Fruit fly (Drosophila melanogaster): Measurements from ENCODE around the gene Apc.

The Apc gene

dm6 chr3R:28830746-28831145 is 13.8 kb downstream of the Apc start (continued):
- TF ChIP-seq fd96Cb (tag; optimal IDR thresholded peaks at IDR 0.05) (no peak), Hmr (GFP tag; optimal IDR thresholded peaks at IDR 0.05) (peak; percentile 9), seq (GFP tag; IDR thresholded peaks at IDR 0.05) (no peak), CG11695 (GFP tag; IDR thresholded peaks at IDR 0.05) (no peak), Gug (GFP tag; IDR thresholded peaks at IDR 0.05) (no peak), CG4360 (GFP tag; IDR thresholded peaks at IDR 0.05) (no peak), row (GFP tag; IDR thresholded peaks at IDR 0.05) (peak; percentile 31; the same call in 1 of the 3 replicates), CG13894 (tag; optimal IDR thresholded peaks at IDR 0.05) (no peak), corto (GFP tag; optimal IDR thresholded peaks at IDR 0.05) (no peak), CG12942 (GFP tag; optimal IDR thresholded peaks at IDR 0.05) (no peak), fd3F (GFP tag; optimal IDR thresholded peaks at IDR 0.05) (no peak), NfI (GFP tag; optimal IDR thresholded peaks at IDR 0.05) (no peak), chinmo (GFP tag; IDR thresholded peaks at IDR 0.05; ENCODE audit: partially characterized antibody) (no peak), CG7786 (GFP tag; optimal IDR thresholded peaks at IDR 0.05) (no peak), CG1024 (GFP tag; IDR thresholded peaks at IDR 0.05) (no peak), Neu2 (GFP tag; optimal IDR thresholded peaks at IDR 0.05; ENCODE audit: borderline replicate concordance) (no peak), CG9609 (GFP tag; optimal IDR thresholded peaks at IDR 0.05) (no peak), CG9876 (GFP tag; optimal IDR thresholded peaks at IDR 0.05) (no peak), CG3726 (GFP tag; IDR thresholded peaks at IDR 0.05) (no peak), Taf1 (GFP tag; IDR thresholded peaks at IDR 0.05) (no peak), E2f2 (GFP tag; IDR thresholded peaks at IDR 0.05) (no peak), nerfin-2 (GFP tag; IDR thresholded peaks at IDR 0.05; ENCODE audit: partially characterized antibody) (no peak), CG8924 (tag; optimal IDR thresholded peaks at IDR 0.05) (peak; percentile 12), PHDP (tag; optimal IDR thresholded peaks at IDR 0.05) (peak; percentile 22), repo (GFP tag; optimal IDR thresholded peaks at IDR 0.05) (no peak), emc (GFP tag; optimal IDR thresholded peaks at IDR 0.05) (no peak), sens (GFP tag) (peak; percentile 46), HmgD (GFP tag; optimal IDR thresholded peaks at IDR 0.05) (no peak), twi (tag; optimal IDR thresholded peaks at IDR 0.05) (no peak), dpn (GFP tag; optimal IDR thresholded peaks at IDR 0.05) (no peak), Dek (tag; optimal IDR thresholded peaks at IDR 0.05) (no peak), CG14667 (GFP tag; IDR thresholded peaks at IDR 0.05) (no peak), Ravus (GFP tag; IDR thresholded peaks at IDR 0.05) (no peak), slbo (GFP tag; IDR thresholded peaks at IDR 0.05) (peak; percentile 28), CG7745 (tag; optimal IDR thresholded peaks at IDR 0.05) (no peak), vnd (GFP tag; IDR thresholded peaks at IDR 0.05; ENCODE audit: partially characterized antibody) (no peak), CG7357 (GFP tag; IDR thresholded peaks at IDR 0.05) (no peak), Scr (GFP tag; IDR thresholded peaks at IDR 0.05; ENCODE audit: partially characterized antibody) (no peak), gem (tag; optimal IDR thresholded peaks at IDR 0.05) (no peak), CG17359 (tag; optimal IDR thresholded peaks at IDR 0.05) (peak; percentile 39), Fer2 (tag; optimal IDR thresholded peaks at IDR 0.05) (no peak), lov (optimal IDR thresholded peaks at IDR 0.05) (no peak), lov (GFP tag; IDR thresholded peaks at IDR 0.05) (no peak), Rfx (GFP tag; IDR thresholded peaks at IDR 0.05) (peak; percentile 10; the same call in 1 of the 2 replicates), CG4820 (GFP tag; optimal IDR thresholded peaks at IDR 0.05) (peak; percentile 23), Med (GFP tag) (peak; percentile 63), Meics (GFP tag; optimal IDR thresholded peaks at IDR 0.05) (peak; percentile 10), Ssrp (tag; optimal IDR thresholded peaks at IDR 0.05) (no peak), Dref (GFP tag; IDR thresholded peaks at IDR 0.05) (no peak), CG11723 (GFP tag; optimal IDR thresholded peaks at IDR 0.05) (no peak), ems (GFP tag; optimal IDR thresholded peaks at IDR 0.05) (no peak), MESR4 (GFP tag; optimal IDR thresholded peaks at IDR 0.05) (no peak)
